Fruit fly (Drosophila melanogaster): ENCODE results near the gene NimC4.

The NimC4 gene

DNA sequence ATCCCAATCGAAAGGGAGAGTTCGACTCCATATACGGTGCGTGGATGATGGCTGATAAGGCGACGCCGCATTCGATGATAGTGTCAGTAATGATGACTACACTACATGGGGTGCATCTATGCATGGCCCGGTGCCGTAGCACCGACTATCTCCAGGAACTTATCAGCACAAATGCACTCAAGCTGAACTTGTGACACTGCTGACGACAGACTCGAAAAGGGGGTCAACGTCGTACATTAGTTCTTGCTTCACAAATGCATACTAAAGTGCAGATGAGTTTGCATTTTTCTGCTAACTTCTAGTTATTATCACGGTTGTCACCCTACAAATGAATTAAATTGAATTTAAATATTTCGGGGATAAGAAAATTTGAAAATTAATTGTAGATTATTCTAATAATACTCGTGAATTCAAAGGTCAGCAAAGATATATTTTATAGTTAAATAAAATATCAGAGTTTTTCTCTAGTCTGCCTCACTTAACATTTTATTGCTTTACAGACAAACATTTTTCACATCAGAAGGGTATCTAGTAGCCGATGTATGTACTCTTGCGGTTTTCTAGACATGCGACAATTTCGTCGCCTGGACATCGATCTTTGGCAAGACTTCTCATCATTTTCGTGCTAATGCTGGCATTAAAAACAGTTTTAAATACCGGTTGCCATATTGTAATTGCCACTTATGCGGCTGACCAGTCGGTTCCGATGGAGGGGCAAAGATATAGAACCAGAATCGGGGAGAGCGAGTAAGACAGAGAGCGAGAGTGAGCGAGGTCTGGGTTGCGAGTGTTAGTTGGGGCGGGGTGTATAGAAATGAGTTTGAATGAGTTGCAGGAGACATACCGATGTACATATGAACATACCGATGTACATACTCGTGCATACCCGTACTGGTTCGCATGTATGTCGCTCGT is 24.0 kb upstream of the NimC4 start (continued):
- TF ChIP-seq CG31365 (tag; optimal IDR thresholded peaks at IDR 0.05): no peak
- no peak for TF ChIP-seq Dip3 (GFP tag; optimal IDR thresholded peaks at IDR 0.05)
- TF ChIP-seq CG3726 (GFP tag; IDR thresholded peaks at IDR 0.05): no peak
- no peak for TF ChIP-seq Bgb (GFP tag; IDR thresholded peaks at IDR 0.05; ENCODE audit: partially characterized antibody)
- no peak for TF ChIP-seq Jarid2 (GFP tag; optimal IDR thresholded peaks at IDR 0.05)
- TF ChIP-seq fd3F (GFP tag; optimal IDR thresholded peaks at IDR 0.05): no peak
- TF ChIP-seq sob (GFP tag; IDR thresholded peaks at IDR 0.05): no peak
- TF ChIP-seq salm (tag; optimal IDR thresholded peaks at IDR 0.05): no peak
- no peak for TF ChIP-seq NfI (GFP tag; optimal IDR thresholded peaks at IDR 0.05)
- peak; percentile 34 for TF ChIP-seq Med (GFP tag)
- TF ChIP-seq CG2116 (GFP tag; optimal IDR thresholded peaks at IDR 0.05): no peak
- peak; percentile 15 for TF ChIP-seq D (optimal IDR thresholded peaks at IDR 0.05)
- no peak for TF ChIP-seq D (GFP tag; optimal IDR thresholded peaks at IDR 0.05)
- TF ChIP-seq CG10959 (GFP tag; IDR thresholded peaks at IDR 0.05): no peak; the same call in 1 of the 2 replicates
- no peak for TF ChIP-seq Deaf1 (tag; optimal IDR thresholded peaks at IDR 0.05)
- TF ChIP-seq Blimp-1 (GFP tag; optimal IDR thresholded peaks at IDR 0.05): peak; percentile 68
- TF ChIP-seq Atf-2 (GFP tag; optimal IDR thresholded peaks at IDR 0.05): no peak
- TF ChIP-seq CG10543 (GFP tag; optimal IDR thresholded peaks at IDR 0.05): no peak
- TF ChIP-seq psq (GFP tag; optimal IDR thresholded peaks at IDR 0.05): no peak
- TF ChIP-seq CG11247 (GFP tag; IDR thresholded peaks at IDR 0.05): no peak
- TF ChIP-seq Hr78 (GFP tag; optimal IDR thresholded peaks at IDR 0.05): peak in 1 of 2 experiments; percentile 87
- no peak for TF ChIP-seq CG14965 (GFP tag; optimal IDR thresholded peaks at IDR 0.05; ENCODE audit: borderline replicate concordance)
- peak; percentile 72 for TF ChIP-seq row (GFP tag; IDR thresholded peaks at IDR 0.05)
- no peak for TF ChIP-seq CG15601 (tag; optimal IDR thresholded peaks at IDR 0.05)
- TF ChIP-seq CG15479 (GFP tag; optimal IDR thresholded peaks at IDR 0.05): peak; percentile 75
- 0 out of 3 replicates have a peak, but pooled peaks have one; percentile 12 for TF ChIP-seq ase (GFP tag; IDR thresholded peaks at IDR 0.05)
- peak; percentile 6 for TF ChIP-seq CG1603 (tag; optimal IDR thresholded peaks at IDR 0.05)
- 0 out of 2 replicates have a peak, but pooled peaks have one; percentile 22 for TF ChIP-seq sens-2 (GFP tag; IDR thresholded peaks at IDR 0.05)
- TF ChIP-seq Xrp1 (GFP tag; IDR thresholded peaks at IDR 0.05): peak; percentile 46; the same call in 1 of the 2 replicates
- TF ChIP-seq ci (GFP tag; IDR thresholded peaks at IDR 0.05): 0 out of 3 replicates have a peak, but pooled peaks have one; percentile 25
- TF ChIP-seq CG10366 (GFP tag; IDR thresholded peaks at IDR 0.05): peak; percentile 19; the same call in 1 of the 2 replicates
- TF ChIP-seq hkb (optimal IDR thresholded peaks at IDR 0.05): no peak
- no peak for TF ChIP-seq hkb (GFP tag; IDR thresholded peaks at IDR 0.05)
- no peak for TF ChIP-seq CG3407 (GFP tag; optimal IDR thresholded peaks at IDR 0.05)
- TF ChIP-seq Gug (GFP tag; IDR thresholded peaks at IDR 0.05): no peak
- TF ChIP-seq crol (GFP tag; IDR thresholded peaks at IDR 0.05): no peak
- no peak for TF ChIP-seq CG32772 (GFP tag; IDR thresholded peaks at IDR 0.05)
- no peak for TF ChIP-seq CG7745 (tag; optimal IDR thresholded peaks at IDR 0.05)
- peak; percentile 44 for TF ChIP-seq phol (tag; optimal IDR thresholded peaks at IDR 0.05)
